Worm (Caenorhabditis elegans): ENCODE data around the gene R10D12.13.
A peak's percentile ranks its signal among the peaks of the same experiment; 100 is the strongest.

The R10D12.13 gene

ce11 chrV:13946385-13947019 lies 15.7 kb upstream of the R10D12.13 start, which contains the start of the genes srx-10 and clec-226:
srx-10 (minus strand) TSS chrV:13946485.
clec-226 (plus strand) TSS chrV:13946969.
- no peak for TF ChIP-seq nhr-76 (tag; optimal IDR thresholded peaks at IDR 0.05)
- no peak for TF ChIP-seq ces-1 (GFP tag; optimal IDR thresholded peaks at IDR 0.05)
- TF ChIP-seq sptf-1 (tag; optimal IDR thresholded peaks at IDR 0.05), result no peak
- no peak for TF ChIP-seq lin-13 (tag; optimal IDR thresholded peaks at IDR 0.05)
- no peak for TF ChIP-seq lin-32 (GFP tag; optimal IDR thresholded peaks at IDR 0.05)
- TF ChIP-seq unc-120 (tag; optimal IDR thresholded peaks at IDR 0.05; ENCODE audit: poor library complexity, severe bottlenecking), result no peak
- no peak for TF ChIP-seq ceh-83 (GFP tag; optimal IDR thresholded peaks at IDR 0.05)
- TF ChIP-seq sem-2 (GFP tag; optimal IDR thresholded peaks at IDR 0.05), result no peak
- TF ChIP-seq M03D4.4 (tag; optimal IDR thresholded peaks at IDR 0.05), result no peak
- TF ChIP-seq drap-1 (GFP tag; optimal IDR thresholded peaks at IDR 0.05), result no peak
- TF ChIP-seq unc-39 (tag; optimal IDR thresholded peaks at IDR 0.05), result no peak
- TF ChIP-seq zip-8 (tag; optimal IDR thresholded peaks at IDR 0.05), result no peak
- TF ChIP-seq mls-2 (tag; optimal IDR thresholded peaks at IDR 0.05), result no peak
- no peak for TF ChIP-seq unc-62 (GFP tag; optimal IDR thresholded peaks at IDR 0.05)

- TF ChIP-seq nhr-2 (tag; optimal IDR thresholded peaks at IDR 0.05), result no peak
Observed at ce11 chrV:13949010-13949409, 13.2 kb upstream of the R10D12.13 start, which contains the start of gene R10D12.6. R10D12.6 (plus strand) TSS chrV:13949310.

ce11 chrV:13949752-13950151 lies 12.5 kb upstream of the R10D12.13 start, which contains the start of gene R10D12.7:
R10D12.7 (plus strand) TSS chrV:13950052.
- TF ChIP-seq mab-5 (tag; optimal IDR thresholded peaks at IDR 0.05), result no peak
- TF ChIP-seq nhr-28 (tag; optimal IDR thresholded peaks at IDR 0.05), result no peak
- TF ChIP-seq ceh-43 (GFP tag; optimal IDR thresholded peaks at IDR 0.05), result no peak
- no peak for TF ChIP-seq tbx-8 (GFP tag; optimal IDR thresholded peaks at IDR 0.05)
- TF ChIP-seq hlh-1 (tag; optimal IDR thresholded peaks at IDR 0.05), result no peak
- no peak for TF ChIP-seq mep-1 (tag; optimal IDR thresholded peaks at IDR 0.05)
- TF ChIP-seq ztf-11 (tag; optimal IDR thresholded peaks at IDR 0.05), result no peak
- no peak for TF ChIP-seq M03D4.4 (tag; optimal IDR thresholded peaks at IDR 0.05)
- no peak for TF ChIP-seq bed-3 (GFP tag; optimal IDR thresholded peaks at IDR 0.05)
- TF ChIP-seq ces-1 (GFP tag; optimal IDR thresholded peaks at IDR 0.05), result no peak
- TF ChIP-seq snpc-4 (tag; optimal IDR thresholded peaks at IDR 0.05), result no peak
- TF ChIP-seq unc-120 (tag; optimal IDR thresholded peaks at IDR 0.05; ENCODE audit: poor library complexity, severe bottlenecking), result no peak
- TF ChIP-seq lin-13 (tag; optimal IDR thresholded peaks at IDR 0.05), result no peak
- no peak for TF ChIP-seq elt-3 (tag; optimal IDR thresholded peaks at IDR 0.05)
- no peak for TF ChIP-seq unc-39 (tag; optimal IDR thresholded peaks at IDR 0.05)
- no peak for TF ChIP-seq mls-2 (tag; optimal IDR thresholded peaks at IDR 0.05)
- no peak for TF ChIP-seq unc-62 (GFP tag; optimal IDR thresholded peaks at IDR 0.05)
- no peak for TF ChIP-seq cnd-1 (tag; optimal IDR thresholded peaks at IDR 0.05)
- TF ChIP-seq nhr-237 (tag; optimal IDR thresholded peaks at IDR 0.05), result no peak
- no peak for TF ChIP-seq nhr-12 (tag; optimal IDR thresholded peaks at IDR 0.05)

- TF ChIP-seq unc-120 (tag; optimal IDR thresholded peaks at IDR 0.05; ENCODE audit: poor library complexity, severe bottlenecking), result no peak
- peak; percentile 78 for TF ChIP-seq elt-1 (tag; optimal IDR thresholded peaks at IDR 0.05; ENCODE audit: borderline replicate concordance, insufficient read depth)
Observed at ce11 chrV:13953191-13953590, 9.0 kb upstream of the R10D12.13 start, which contains the start of gene R10D12.8. R10D12.8 (minus strand) TSS chrV:13953291.

ce11 chrV:13954056-13954455 lies 8.2 kb upstream of the R10D12.13 start, which contains the start of gene swt-6:
swt-6 (plus strand) TSS chrV:13954356.
- TF ChIP-seq lin-32 (GFP tag; optimal IDR thresholded peaks at IDR 0.05), result no peak

Data from whole organism, mixed stage, embryonic.